Worm (Caenorhabditis elegans): ENCODE results near the gene bcas-2.

bcas-2 gene

ce11 chrIII:6208984-6209383 is 36.6 kb downstream of the bcas-2 start, which contains the start of gene C23G10.1:
Gene C23G10.1, plus strand, starts transcription at chrIII:6209284.
- TF ChIP-seq zag-1 (tag; optimal IDR thresholded peaks at IDR 0.05) (no peak), R02D3.7 (tag; optimal IDR thresholded peaks at IDR 0.05) (no peak), elt-2 (tag; optimal IDR thresholded peaks at IDR 0.05) (no peak)

ce11 chrIII:6207881-6208280 is 37.7 kb downstream of the bcas-2 start, which contains the start of gene C23G10.2:
Gene C23G10.2, plus strand, starts transcription at chrIII:6208064.
- TF ChIP-seq zag-1 (tag; optimal IDR thresholded peaks at IDR 0.05) (no peak), nhr-77 (tag; optimal IDR thresholded peaks at IDR 0.05) (no peak), elt-2 (tag; optimal IDR thresholded peaks at IDR 0.05) (peak; percentile 18), nhr-25 (tag; optimal IDR thresholded peaks at IDR 0.05) (peak; percentile 28), nhr-237 (tag; optimal IDR thresholded peaks at IDR 0.05) (no peak), ZK546.5 (tag; optimal IDR thresholded peaks at IDR 0.05) (no peak), mdl-1 (tag; optimal IDR thresholded peaks at IDR 0.05) (no peak), nhr-67 (tag; optimal IDR thresholded peaks at IDR 0.05) (no peak)

ce11 chrIII:6207046-6207445 is 38.6 kb downstream of the bcas-2 start:
- TF ChIP-seq tbx-2 (tag; optimal IDR thresholded peaks at IDR 0.05), result no peak
- TF ChIP-seq nhr-237 (tag; optimal IDR thresholded peaks at IDR 0.05), result no peak
- no peak for TF ChIP-seq R02D3.7 (tag; optimal IDR thresholded peaks at IDR 0.05)
- no peak for TF ChIP-seq eor-1 (tag; optimal IDR thresholded peaks at IDR 0.05)
- TF ChIP-seq snpc-4 (tag; optimal IDR thresholded peaks at IDR 0.05), result no peak
- no peak for TF ChIP-seq jun-1 (tag; optimal IDR thresholded peaks at IDR 0.05)
- no peak for TF ChIP-seq skn-1 (tag; optimal IDR thresholded peaks at IDR 0.05)
- TF ChIP-seq lin-39 (tag; optimal IDR thresholded peaks at IDR 0.05), result no peak
- TF ChIP-seq daf-12 (tag; optimal IDR thresholded peaks at IDR 0.05), result no peak
- no peak for TF ChIP-seq elt-2 (tag; optimal IDR thresholded peaks at IDR 0.05)

ce11 chrIII:6206161-6206853 is 39.3 kb downstream of the bcas-2 start, which contains the start of the genes sna-3 and rps-3:
Gene sna-3, minus strand, starts transcription at chrIII:6206211.
Gene rps-3, plus strand, starts transcription at chrIII:6206803.
- TF ChIP-seq pha-4 (tag; optimal IDR thresholded peaks at IDR 0.05) (peak; percentile 92), nhr-43 (tag; optimal IDR thresholded peaks at IDR 0.05; ENCODE audit: poor library complexity, severe bottlenecking) (peak; percentile 43), pqm-1 (tag; optimal IDR thresholded peaks at IDR 0.05) (peak; percentile 65), jun-1 (tag; optimal IDR thresholded peaks at IDR 0.05) (peak; percentile 8), unc-39 (tag; optimal IDR thresholded peaks at IDR 0.05) (no peak), snpc-4 (tag; optimal IDR thresholded peaks at IDR 0.05) (no peak), ceh-9 (tag; optimal IDR thresholded peaks at IDR 0.05) (no peak), mdl-1 (tag; optimal IDR thresholded peaks at IDR 0.05) (no peak), ceh-16 (tag; optimal IDR thresholded peaks at IDR 0.05) (no peak), nhr-77 (tag; optimal IDR thresholded peaks at IDR 0.05) (no peak), nhr-237 (tag; optimal IDR thresholded peaks at IDR 0.05) (no peak), hmg-11 (tag; optimal IDR thresholded peaks at IDR 0.05) (peak; percentile 73), fkh-10 (GFP tag; optimal IDR thresholded peaks at IDR 0.05) (no peak), ZK546.5 (tag; optimal IDR thresholded peaks at IDR 0.05) (no peak), zag-1 (tag; optimal IDR thresholded peaks at IDR 0.05) (no peak), nhr-67 (tag; optimal IDR thresholded peaks at IDR 0.05) (no peak), elt-3 (tag; optimal IDR thresholded peaks at IDR 0.05) (no peak), ztf-11 (tag; optimal IDR thresholded peaks at IDR 0.05) (no peak), elt-2 (tag; optimal IDR thresholded peaks at IDR 0.05) (peak; percentile 47), egl-5 (tag; optimal IDR thresholded peaks at IDR 0.05) (peak; percentile 34), daf-12 (tag; optimal IDR thresholded peaks at IDR 0.05) (no peak), R02D3.7 (tag; optimal IDR thresholded peaks at IDR 0.05) (peak; percentile 62), unc-62 (GFP tag; optimal IDR thresholded peaks at IDR 0.05) (no peak), eor-1 (tag; optimal IDR thresholded peaks at IDR 0.05) (no peak), lin-15B (tag; optimal IDR thresholded peaks at IDR 0.05) (peak; percentile 84), lin-39 (tag; optimal IDR thresholded peaks at IDR 0.05) (peak; percentile 63), ama-1 (optimal IDR thresholded peaks at IDR 0.05) (peak; percentile 40), nhr-23 (tag; optimal IDR thresholded peaks at IDR 0.05) (peak; percentile 76), lsy-12 (tag; optimal IDR thresholded peaks at IDR 0.05) (peak; percentile 29), nfya-1 (tag; optimal IDR thresholded peaks at IDR 0.05; ENCODE audit: insufficient read depth) (peak; percentile 90), nhr-25 (tag; optimal IDR thresholded peaks at IDR 0.05) (peak; percentile 83), nhr-11 (tag; optimal IDR thresholded peaks at IDR 0.05) (peak; percentile 31), ceh-28 (tag; optimal IDR thresholded peaks at IDR 0.05) (peak; percentile 57)
